Worm (Caenorhabditis elegans) whole organism, young adult: ENCODE data around the gene F45H10.2.

Source experiments
- B0019.2 ChIP-seq: fragments of 200-800 bp; sonication (Bioruptor generic); conservative IDR thresholded peaks from 2 replicates; pipeline ENCODE4 v1.3.6; 2022; ENCODE audit warnings: missing genetic modification reagents, missing genetic modification characterization, missing compliant biosample characterization
- B0035.1 ChIP-seq: sonication (generic microtip); optimal IDR thresholded peaks from 2 replicates; lab custom pipeline; 2016; ENCODE audit warnings: missing genetic modification characterization, mild to moderate bottlenecking, missing compliant biosample characterization, missing genotype, missing genetic modification reagents
- C17E4.6 ChIP-seq: fragments of 200-800 bp; sonication (Bioruptor generic); IDR thresholded peaks from 2 replicates; pipeline ENCODE4 v1.3.6; 2022; ENCODE audit warnings: missing genetic modification reagents, missing genetic modification characterization, missing compliant biosample characterization
- F23B12.7 ChIP-seq: sonication (generic microtip); optimal IDR thresholded peaks from 2 replicates; lab custom pipeline; 2017; ENCODE audit warnings: missing genetic modification characterization, mild to moderate bottlenecking, missing compliant biosample characterization, antibody characterized with exemption, moderate library complexity; ENCODE audit not compliant: insufficient read depth
- F39B2.1 ChIP-seq: fragments of 200-800 bp; sonication (Bioruptor generic); IDR thresholded peaks from 2 replicates; pipeline ENCODE4 v1.3.6; 2022; ENCODE audit warnings: missing genetic modification reagents, missing genetic modification characterization, missing compliant biosample characterization
- F57A8.1 ChIP-seq: fragments of 200-800 bp; sonication (Bioruptor generic); optimal IDR thresholded peaks from 2 replicates; lab custom pipeline; 2018; ENCODE audit warnings: mild to moderate bottlenecking, missing genetic modification characterization, moderate library complexity, missing compliant biosample characterization
- K12H6.12 ChIP-seq: fragments of 200-800 bp; sonication (Bioruptor generic); optimal IDR thresholded peaks from 2 replicates; lab custom pipeline; 2018; ENCODE audit warnings: mild to moderate bottlenecking, missing genetic modification characterization, missing compliant biosample characterization
- T26A5.8 ChIP-seq: sonication (generic microtip); optimal IDR thresholded peaks from 2 replicates; lab custom pipeline; 2016; ENCODE audit warnings: missing genetic modification characterization, missing compliant biosample characterization
- Y67H2A.10 ChIP-seq: fragments of 200-800 bp; sonication (Bioruptor generic); conservative IDR thresholded peaks from 2 replicates; pipeline ENCODE4 v1.3.6; 2022; ENCODE audit warnings: missing genetic modification reagents, missing genetic modification characterization, missing compliant biosample characterization
- ZK185.1 ChIP-seq: sonication (generic microtip); optimal IDR thresholded peaks from 2 replicates; lab custom pipeline; 2016; ENCODE audit warnings: mild to moderate bottlenecking, missing genetic modification characterization, missing compliant biosample characterization; ENCODE audit not compliant: poor library complexity, severe bottlenecking
- atf-7 ChIP-seq: sonication (generic microtip); optimal IDR thresholded peaks from 2 replicates; lab custom pipeline; 2017; ENCODE audit warnings: mild to moderate bottlenecking, missing genetic modification characterization, missing compliant biosample characterization
- attf-5 ChIP-seq: fragments of 200-800 bp; sonication (Bioruptor generic); optimal IDR thresholded peaks from 2 replicates; lab custom pipeline; 2018; ENCODE audit warnings: mild to moderate bottlenecking, missing genetic modification characterization, missing compliant biosample characterization
- cebp-1 ChIP-seq, 2 experiments: fragments of 200-800 bp in 1 of 2; sonication (Bioruptor generic) in 1 of 2; sonication (generic microtip) in 1 of 2; IDR thresholded peaks in 1 of 2; optimal IDR thresholded peaks in 1 of 2; 2 replicates each; pipeline versions ENCODE4 v1.3.6 to Lab custom; 2017 to 2022; ENCODE audit warnings: missing compliant biosample characterization in 2 of 2, missing genetic modification characterization in 2 of 2, mild to moderate bottlenecking in 1 of 2, missing genetic modification reagents in 1 of 2, moderate library complexity in 1 of 2
- chd-7 ChIP-seq: sonication (generic microtip); optimal IDR thresholded peaks from 2 replicates; lab custom pipeline; 2016; ENCODE audit warnings: mild to moderate bottlenecking, missing genetic modification characterization, moderate library complexity, missing compliant biosample characterization
- dox-1 ChIP-seq: fragments of 200-800 bp; sonication (Bioruptor generic); IDR thresholded peaks from 2 replicates; pipeline ENCODE4 v1.3.6; 2022; ENCODE audit warnings: missing genetic modification reagents, missing genetic modification characterization, missing compliant biosample characterization
- efl-1 ChIP-seq: fragments of 150-350 bp; optimal IDR thresholded peaks from 2 replicates; lab custom pipeline; 2014; ENCODE audit warnings: missing biosample characterization, missing genetic modification reagents, missing genetic modification characterization
- egrh-3 ChIP-seq: fragments of 200-800 bp; sonication (Bioruptor generic); IDR thresholded peaks from 2 replicates; pipeline ENCODE4 v1.3.6; 2022; ENCODE audit warnings: missing genetic modification reagents, missing genetic modification characterization, missing compliant biosample characterization
- gei-17 ChIP-seq: fragments of 200-800 bp; sonication (Bioruptor generic); optimal IDR thresholded peaks from 2 replicates; lab custom pipeline; 2018; ENCODE audit warnings: mild to moderate bottlenecking, missing genetic modification characterization, missing compliant biosample characterization
- him-1 ChIP-seq: sonication (generic microtip); optimal IDR thresholded peaks from 2 replicates; lab custom pipeline; 2016; ENCODE audit warnings: missing genotype, missing genetic modification reagents, missing genetic modification characterization, missing compliant biosample characterization
- hlh-26 ChIP-seq: fragments of 200-800 bp; sonication (Bioruptor generic); conservative IDR thresholded peaks from 2 replicates; pipeline ENCODE4 v1.3.6; 2022; ENCODE audit warnings: missing genetic modification reagents, missing genetic modification characterization, missing compliant biosample characterization
- hsf-1 ChIP-seq: fragments of 200-800 bp; sonication (Bioruptor generic); IDR thresholded peaks from 2 replicates; pipeline ENCODE4 v1.3.6; 2022; ENCODE audit warnings: missing genetic modification reagents, missing genetic modification characterization, missing compliant biosample characterization
- lin-40 ChIP-seq: sonication (generic microtip); optimal IDR thresholded peaks from 2 replicates; lab custom pipeline; 2016; ENCODE audit warnings: missing genetic modification characterization, mild to moderate bottlenecking, missing compliant biosample characterization, missing genotype, missing genetic modification reagents
- lin-54 ChIP-seq: fragments of 200-800 bp; sonication (Bioruptor generic); optimal IDR thresholded peaks from 2 replicates; lab custom pipeline; 2018; ENCODE audit warnings: mild to moderate bottlenecking, missing genetic modification characterization, missing compliant biosample characterization
- lir-1 ChIP-seq: fragments of 200-800 bp; sonication (Bioruptor generic); conservative IDR thresholded peaks from 2 replicates; pipeline ENCODE4 v1.3.6; 2022; ENCODE audit warnings: missing genetic modification reagents, missing genetic modification characterization, missing compliant biosample characterization
- madf-3 ChIP-seq: fragments of 200-800 bp; sonication (Bioruptor generic); IDR thresholded peaks from 2 replicates; pipeline ENCODE4 v1.3.6; 2022; ENCODE audit warnings: missing genetic modification reagents, missing genetic modification characterization, missing compliant biosample characterization
- madf-8 ChIP-seq: fragments of 200-800 bp; sonication (Bioruptor generic); conservative IDR thresholded peaks from 2 replicates; pipeline ENCODE4 v1.3.6; 2022; ENCODE audit warnings: missing genetic modification reagents, missing genetic modification characterization, missing compliant biosample characterization
- nfya-2 ChIP-seq: fragments of 200-800 bp; sonication (Bioruptor generic); IDR thresholded peaks from 2 replicates; pipeline ENCODE4 v1.3.6; 2022; ENCODE audit warnings: missing genetic modification reagents, missing genetic modification characterization, missing compliant biosample characterization
- nhr-120 ChIP-seq: fragments of 200-800 bp; sonication (Bioruptor generic); IDR thresholded peaks from 2 replicates; pipeline ENCODE4 v1.3.6; 2022; ENCODE audit warnings: missing genetic modification characterization, missing compliant biosample characterization
- nhr-80 ChIP-seq: sonication (generic microtip); optimal IDR thresholded peaks from 2 replicates; lab custom pipeline; 2016; ENCODE audit warnings: missing genetic modification characterization, missing compliant biosample characterization
- nhr-90 ChIP-seq: sonication (generic microtip); optimal IDR thresholded peaks from 2 replicates; lab custom pipeline; 2016; ENCODE audit warnings: missing genotype, mild to moderate bottlenecking, missing genetic modification characterization, missing compliant biosample characterization
- repo-1 ChIP-seq: sonication (generic microtip); optimal IDR thresholded peaks from 2 replicates; lab custom pipeline; 2017; ENCODE audit warnings: mild to moderate bottlenecking, missing genetic modification characterization, missing compliant biosample characterization
- snpc-3.4 ChIP-seq: sonication (generic microtip); optimal IDR thresholded peaks from 2 replicates; lab custom pipeline; 2017; ENCODE audit warnings: missing genetic modification characterization, mild to moderate bottlenecking, missing compliant biosample characterization, antibody characterized with exemption, moderate library complexity, missing genotype, missing genetic modification reagents
- somi-1 ChIP-seq: fragments of 200-800 bp; sonication (Bioruptor generic); optimal IDR thresholded peaks from 2 replicates; lab custom pipeline; 2018; ENCODE audit warnings: mild to moderate bottlenecking, missing genetic modification characterization, missing compliant biosample characterization
- tlf-1 ChIP-seq: fragments of 200-800 bp; sonication (Bioruptor generic); optimal IDR thresholded peaks from 2 replicates; lab custom pipeline; 2018; ENCODE audit warnings: mild to moderate bottlenecking, missing genetic modification characterization, missing compliant biosample characterization
- unc-62 ChIP-seq: fragments of 150-350 bp; optimal IDR thresholded peaks from 2 replicates; lab custom pipeline; 2014; ENCODE audit warnings: missing biosample characterization, missing genetic modification reagents, missing genetic modification characterization
- xnd-1 ChIP-seq: sonication (generic microtip); optimal IDR thresholded peaks from 2 replicates; lab custom pipeline; 2016; ENCODE audit warnings: missing genotype, missing genetic modification reagents, missing genetic modification characterization, missing compliant biosample characterization
- zfh-2 ChIP-seq: fragments of 200-800 bp; sonication (Bioruptor generic); conservative IDR thresholded peaks from 2 replicates; pipeline ENCODE4 v1.3.6; 2022; ENCODE audit warnings: missing genetic modification reagents, missing genetic modification characterization, missing compliant biosample characterization
- ztf-22 ChIP-seq: fragments of 200-800 bp; sonication (Bioruptor generic); optimal IDR thresholded peaks from 2 replicates; lab custom pipeline; 2018; ENCODE audit warnings: mild to moderate bottlenecking, missing genetic modification characterization, moderate library complexity, missing compliant biosample characterization
- ztf-26 ChIP-seq: sonication (generic microtip); optimal IDR thresholded peaks from 2 replicates; lab custom pipeline; 2017; ENCODE audit warnings: missing genetic modification characterization, missing compliant biosample characterization
- ztf-28 ChIP-seq: fragments of 200-800 bp; sonication (Bioruptor generic); IDR thresholded peaks from 2 replicates; pipeline ENCODE4 v1.3.6; 2022; ENCODE audit warnings: missing genetic modification reagents, missing genetic modification characterization, missing compliant biosample characterization

The F45H10.2 gene

ce11 chrII:13469043-13469652, 23.7 kb downstream of the F45H10.2 start, which contains the start of gene E01G4.3 (continued):
- no peak for TF ChIP-seq tlf-1 (GFP tag; lab: Kevin White, UChicago)
- TF ChIP-seq C17E4.6 (GFP tag; lab: Robert Waterston, UW): no peak
- TF ChIP-seq madf-8: no peak
- TF ChIP-seq chd-7 (tag; lab: Kevin White, UChicago): no peak
- no peak for TF ChIP-seq nhr-120 (GFP tag; lab: Robert Waterston, UW)
- no peak for TF ChIP-seq Y67H2A.10 (GFP tag; lab: Robert Waterston, UW)
- TF ChIP-seq lin-54 (GFP tag; lab: Kevin White, UChicago): no peak
- TF ChIP-seq somi-1 (GFP tag; lab: Kevin White, UChicago): peak; percentile 45
- TF ChIP-seq lir-1 (GFP tag; lab: Robert Waterston, UW): no peak
- TF ChIP-seq F23B12.7: no peak
- no peak for TF ChIP-seq B0035.1 (tag; lab: Kevin White, UChicago)
- TF ChIP-seq ztf-26 (tag; lab: Kevin White, UChicago): peak; percentile 56
- no peak for TF ChIP-seq F57A8.1 (GFP tag; lab: Kevin White, UChicago)
- TF ChIP-seq attf-5 (GFP tag; lab: Kevin White, UChicago): peak; percentile 11

- TF ChIP-seq dox-1 (GFP tag; lab: Robert Waterston, UW): no peak
- no peak for TF ChIP-seq egrh-3
- TF ChIP-seq nhr-80 (tag; lab: Kevin White, UChicago): peak; percentile 87
- peak; percentile 35 for TF ChIP-seq ztf-22 (GFP tag; lab: Kevin White, UChicago)
- peak; percentile 3 for TF ChIP-seq atf-7 (tag; lab: Kevin White, UChicago)
- no peak for TF ChIP-seq ZK185.1 (tag; lab: Kevin White, UChicago)
- no peak for TF ChIP-seq efl-1 (GFP tag; lab: Kevin White, UChicago)
Measured at ce11 chrII:13467838-13468389, 24.9 kb downstream of the F45H10.2 start.

DNA sequence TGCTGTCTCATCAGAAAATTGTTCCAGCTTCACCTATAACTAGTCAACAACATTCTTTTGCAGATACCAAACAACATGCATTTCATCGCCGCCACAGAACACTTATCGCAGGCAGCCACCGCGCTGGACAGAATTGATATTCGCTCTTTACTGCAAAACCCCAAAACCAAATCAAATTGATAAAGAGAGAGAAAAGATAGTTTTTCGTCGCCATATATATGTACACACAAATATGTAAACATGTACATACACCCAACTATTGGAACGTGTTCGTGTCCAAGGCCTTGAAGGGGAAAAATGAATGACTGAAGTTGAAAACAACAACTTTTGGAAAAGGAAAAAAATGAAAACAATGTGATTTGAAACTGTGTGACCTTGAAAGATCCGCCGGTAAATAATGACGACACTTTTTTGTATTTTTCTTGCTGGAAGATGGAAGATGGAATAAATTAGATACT, 27.4 kb downstream of the F45H10.2 start:
- TF ChIP-seq cebp-1 (GFP tag; IDR thresholded peaks at IDR 0.05; lab: Robert Waterston, UW) (no peak), cebp-1 (tag; optimal IDR thresholded peaks at IDR 0.05; lab: Kevin White, UChicago) (peak; percentile 20), nhr-80 (tag; lab: Kevin White, UChicago) (peak; percentile 85), him-1 (tag; lab: Kevin White, UChicago) (no peak), dox-1 (GFP tag; lab: Robert Waterston, UW) (0 out of 2 replicates have a peak, but pooled peaks have one; percentile 23), madf-8 (no peak), madf-3 (GFP tag; lab: Robert Waterston, UW) (no peak), lin-40 (peak; percentile 4), xnd-1 (tag; lab: Kevin White, UChicago) (no peak)

- TF ChIP-seq Y67H2A.10 (GFP tag; lab: Robert Waterston, UW): no peak
- TF ChIP-seq nhr-120 (GFP tag; lab: Robert Waterston, UW): no peak
- TF ChIP-seq K12H6.12: no peak
- no peak for TF ChIP-seq nhr-90 (tag; lab: Kevin White, UChicago)
- TF ChIP-seq snpc-3.4 (tag; lab: Kevin White, UChicago): no peak
- TF ChIP-seq T26A5.8: no peak
- TF ChIP-seq hsf-1 (GFP tag; lab: Robert Waterston, UW): no peak
- TF ChIP-seq ztf-28 (GFP tag; lab: Robert Waterston, UW): no peak
- TF ChIP-seq zfh-2 (GFP tag; lab: Robert Waterston, UW): peak; percentile 44; the same call in 1 of the 2 replicates
- peak; percentile 23 for TF ChIP-seq repo-1 (tag; lab: Kevin White, UChicago)
- no peak for TF ChIP-seq F39B2.1
- TF ChIP-seq B0019.2: no peak
- TF ChIP-seq hlh-26: no peak
- TF ChIP-seq nfya-2 (GFP tag; lab: Robert Waterston, UW): no peak
- TF ChIP-seq gei-17: no peak
- TF ChIP-seq attf-5 (GFP tag; lab: Kevin White, UChicago): peak; percentile 39
- peak; percentile 15 for TF ChIP-seq unc-62 (GFP tag; lab: Kevin White, UChicago)
Measured at ce11 chrII:13461604-13462375, 31.1 kb downstream of the F45H10.2 start.
